Fruit fly (Drosophila melanogaster) whole organism, embryonic: ENCODE data around the gene Plap.

Experiments
- Antp ChIP-seq: fragments of 200-800 bp; sonication (Bioruptor generic); optimal IDR thresholded peaks from 3 replicates; lab custom pipeline; 2016; ENCODE audit warnings: missing biosample characterization, missing genetic modification characterization
- CG10209 ChIP-seq: fragments of 200-800 bp; sonication (Bioruptor generic); optimal IDR thresholded peaks from 3 replicates; lab custom pipeline; 2017; ENCODE audit warnings: missing biosample characterization, mild to moderate bottlenecking, missing genetic modification characterization, missing genetic modification reagents
- CG11093 ChIP-seq: fragments of 200-800 bp; sonication (Bioruptor generic); IDR thresholded peaks from 3 replicates; pipeline ENCODE4 v1.3.6; 2022; ENCODE audit warnings: missing biosample characterization, missing genetic modification characterization
- CG11247 ChIP-seq: fragments of 200-800 bp; sonication (Bioruptor generic); IDR thresholded peaks from 2 replicates; pipeline ENCODE4 v1.3.6; 2022; ENCODE audit warnings: missing biosample characterization, missing genetic modification characterization
- CG12744 ChIP-seq: fragments of 200-800 bp; sonication (Bioruptor generic); optimal IDR thresholded peaks from 2 replicates; lab custom pipeline; 2016; ENCODE audit warnings: missing biosample characterization, missing genetic modification characterization
- CG12942 ChIP-seq: fragments of 200-800 bp; sonication (Bioruptor generic); optimal IDR thresholded peaks from 3 replicates; lab custom pipeline; 2016; ENCODE audit warnings: missing biosample characterization, missing genetic modification characterization
- CG15514 ChIP-seq: fragments of 200-800 bp; sonication (Bioruptor generic); optimal IDR thresholded peaks from 3 replicates; lab custom pipeline; 2017; ENCODE audit warnings: missing biosample characterization, missing genetic modification characterization, mild to moderate bottlenecking, moderate library complexity, missing genetic modification reagents
- CG15601 ChIP-seq: fragments of 200-800 bp; sonication (Bioruptor generic); optimal IDR thresholded peaks from 3 replicates; lab custom pipeline; 2019; ENCODE audit warnings: missing biosample characterization, mild to moderate bottlenecking, missing genetic modification characterization, moderate library complexity
- CG18599 ChIP-seq: fragments of 200-800 bp; sonication (Bioruptor generic); optimal IDR thresholded peaks from 3 replicates; lab custom pipeline; 2017; ENCODE audit warnings: missing biosample characterization, missing genetic modification characterization, mild to moderate bottlenecking, moderate library complexity, missing genetic modification reagents
- CG2678 ChIP-seq: fragments of 200-800 bp; sonication (Bioruptor generic); optimal IDR thresholded peaks from 3 replicates; lab custom pipeline; 2019; ENCODE audit warnings: missing biosample characterization, mild to moderate bottlenecking, missing genetic modification characterization, moderate library complexity
- CG32767 ChIP-seq: fragments of 200-800 bp; sonication (Bioruptor generic); IDR thresholded peaks from 2 replicates; pipeline ENCODE4 v1.3.6; 2022; ENCODE audit warnings: missing biosample characterization, missing genetic modification characterization
- CG3281 ChIP-seq: fragments of 200-800 bp; sonication (Bioruptor generic); optimal IDR thresholded peaks from 3 replicates; lab custom pipeline; 2017; ENCODE audit warnings: missing biosample characterization, mild to moderate bottlenecking, missing genetic modification characterization
- CG3847 ChIP-seq: fragments of 200-800 bp; sonication (Bioruptor generic); IDR thresholded peaks from 2 replicates; pipeline ENCODE4 v1.3.6; 2022; ENCODE audit warnings: missing biosample characterization, missing genetic modification characterization
- CG6683 ChIP-seq: fragments of 200-800 bp; sonication (Bioruptor generic); optimal IDR thresholded peaks from 2 replicates; lab custom pipeline; 2017; ENCODE audit warnings: missing biosample characterization, mild to moderate bottlenecking, missing genetic modification characterization, missing genetic modification reagents
- CG7357 ChIP-seq: fragments of 200-800 bp; sonication (Bioruptor generic); IDR thresholded peaks from 3 replicates; pipeline ENCODE4 v1.3.6; 2022; ENCODE audit warnings: missing biosample characterization, missing genetic modification characterization
- CG7556 ChIP-seq: fragments of 200-800 bp; sonication (Bioruptor generic); optimal IDR thresholded peaks from 2 replicates; lab custom pipeline; 2017; ENCODE audit warnings: missing biosample characterization, mild to moderate bottlenecking, missing genetic modification characterization
- CG9932 ChIP-seq: fragments of 200-800 bp; sonication (Bioruptor generic); IDR thresholded peaks from 2 replicates; pipeline ENCODE4 v1.3.6; 2022; ENCODE audit warnings: missing biosample characterization, missing genetic modification characterization
- CHES-1-like ChIP-seq: fragments of 200-800 bp; sonication (Bioruptor generic); optimal IDR thresholded peaks from 2 replicates; lab custom pipeline; 2016; ENCODE audit warnings: missing biosample characterization, missing genetic modification characterization
- Camta ChIP-seq: fragments of 200-800 bp; sonication (Bioruptor generic); optimal IDR thresholded peaks from 2 replicates; lab custom pipeline; 2016; ENCODE audit warnings: missing biosample characterization, missing genetic modification characterization
- Dad ChIP-seq: fragments of 200-800 bp; sonication (Bioruptor generic); optimal IDR thresholded peaks from 3 replicates; lab custom pipeline; 2016; ENCODE audit warnings: missing biosample characterization, missing genetic modification characterization
- Doc2 ChIP-seq: fragments of 200-800 bp; sonication (Bioruptor generic); IDR thresholded peaks from 2 replicates; pipeline ENCODE4 v1.3.6; 2022; ENCODE audit warnings: missing biosample characterization, missing genetic modification characterization
- Drgx ChIP-seq: fragments of 200-800 bp; sonication (Bioruptor generic); IDR thresholded peaks from 2 replicates; pipeline ENCODE4 v1.3.6; 2022; ENCODE audit warnings: missing biosample characterization, missing genetic modification characterization
- Ets65A ChIP-seq: fragments of 200-800 bp; sonication (Bioruptor generic); peaks from one replicate; lab custom pipeline; 2016; ENCODE audit warnings: missing biosample characterization, missing genetic modification characterization
- Fer3 ChIP-seq: fragments of 200-800 bp; sonication (Bioruptor generic); optimal IDR thresholded peaks from 2 replicates; lab custom pipeline; 2018; ENCODE audit warnings: missing biosample characterization, mild to moderate bottlenecking, missing genetic modification characterization, moderate library complexity
- Hr3 ChIP-seq: fragments of 200-800 bp; sonication (Bioruptor generic); optimal IDR thresholded peaks from 3 replicates; lab custom pipeline; 2016; ENCODE audit warnings: missing biosample characterization, missing genetic modification characterization
- Meics ChIP-seq: fragments of 200-800 bp; sonication (Bioruptor generic); optimal IDR thresholded peaks from 2 replicates; lab custom pipeline; 2017; ENCODE audit warnings: missing biosample characterization, mild to moderate bottlenecking, missing genetic modification characterization
- Mrtf ChIP-seq: fragments of 200-800 bp; sonication (Bioruptor generic); IDR thresholded peaks from 3 replicates; pipeline ENCODE4 v1.3.6; 2022; ENCODE audit warnings: missing biosample characterization, missing genetic modification characterization
- Poxn ChIP-seq: fragments of 200-800 bp; sonication (Bioruptor generic); IDR thresholded peaks from 2 replicates; pipeline ENCODE4 v1.3.6; 2022; ENCODE audit warnings: missing biosample characterization, missing genetic modification characterization
- Rx ChIP-seq: fragments of 200-800 bp; sonication (Bioruptor generic); IDR thresholded peaks from 2 replicates; pipeline ENCODE4 v1.3.6; 2022; ENCODE audit warnings: missing biosample characterization, missing genetic modification characterization
- Taf1 ChIP-seq: fragments of 200-800 bp; sonication (Bioruptor generic); IDR thresholded peaks from 2 replicates; pipeline ENCODE4 v1.3.6; 2022; ENCODE audit warnings: missing biosample characterization, missing genetic modification characterization
- al ChIP-seq: fragments of 200-800 bp; sonication (Bioruptor generic); IDR thresholded peaks from 2 replicates; pipeline ENCODE4 v1.3.6; 2022; ENCODE audit warnings: missing biosample characterization, missing genetic modification characterization
- az2 ChIP-seq: fragments of 200-800 bp; sonication (Bioruptor generic); optimal IDR thresholded peaks from 3 replicates; lab custom pipeline; 2016; ENCODE audit warnings: missing biosample characterization, missing genetic modification characterization
- ci ChIP-seq: fragments of 200-800 bp; sonication (Bioruptor generic); IDR thresholded peaks from 3 replicates; pipeline ENCODE4 v1.3.6; 2022; ENCODE audit warnings: missing biosample characterization, missing genetic modification characterization
- dpn ChIP-seq, 2 experiments: fragments of 200-800 bp; sonication (Bioruptor generic); optimal IDR thresholded peaks; 3 replicates each; lab custom pipeline; 2016; ENCODE audit warnings: missing biosample characterization in 2 of 2, missing genetic modification characterization in 2 of 2
- dysf ChIP-seq: fragments of 200-800 bp; sonication (Bioruptor generic); IDR thresholded peaks from 3 replicates; pipeline ENCODE4 v1.3.6; 2022; ENCODE audit warnings: missing biosample characterization, missing genetic modification characterization
- eve ChIP-seq, 2 experiments: fragments of >200 bp; optimal IDR thresholded peaks; 2 replicates each; lab custom pipeline; 2017; ENCODE audit warnings: missing biosample characterization in 2 of 2, missing genetic modification characterization in 2 of 2
- klu ChIP-seq: fragments of 200-800 bp; sonication (Bioruptor generic); IDR thresholded peaks from 2 replicates; pipeline ENCODE4 v1.3.6; 2022; ENCODE audit warnings: missing biosample characterization, missing genetic modification characterization
- kni ChIP-seq: fragments of 200-800 bp; sonication (Bioruptor generic); optimal IDR thresholded peaks from 3 replicates; lab custom pipeline; 2017; ENCODE audit warnings: mild to moderate bottlenecking, missing biosample characterization, missing genetic modification reagents, missing genetic modification characterization
- lab ChIP-seq: fragments of 200-800 bp; sonication (Bioruptor generic); optimal IDR thresholded peaks from 3 replicates; lab custom pipeline; 2017; ENCODE audit warnings: missing biosample characterization, missing genetic modification characterization, mild to moderate bottlenecking, moderate library complexity, missing genetic modification reagents
- lbe ChIP-seq: fragments of 200-800 bp; sonication (Bioruptor generic); optimal IDR thresholded peaks from 2 replicates; lab custom pipeline; 2016; ENCODE audit warnings: missing biosample characterization, mild to moderate bottlenecking, missing genetic modification characterization
- lov ChIP-seq, 2 experiments: fragments of 200-800 bp in 1 of 2; fragments of >200 bp in 1 of 2; sonication (Bioruptor generic) in 1 of 2; IDR thresholded peaks in 1 of 2; optimal IDR thresholded peaks in 1 of 2; 2 replicates in 1 of 2; 3 replicates in 1 of 2; pipeline versions ENCODE4 v1.3.6 to Lab custom; 2017 to 2022; ENCODE audit warnings: missing biosample characterization in 1 of 2, missing genetic modification characterization in 1 of 2
- pan ChIP-seq, 4 experiments: fragments of >200 bp in 3 of 4; fragments of 200-800 bp in 1 of 4; sonication (Bioruptor generic) in 1 of 4; optimal IDR thresholded peaks in 3 of 4; IDR thresholded peaks in 1 of 4; 2 replicates each; pipeline versions ENCODE4 v1.3.6 to Lab custom; 2017 to 2022; ENCODE audit warnings: missing biosample characterization in 2 of 4, missing genetic modification characterization in 2 of 4, mixed read lengths in 1 of 4
- ranshi ChIP-seq: fragments of 200-800 bp; sonication (Bioruptor generic); IDR thresholded peaks from 2 replicates; pipeline ENCODE4 v1.3.6; 2022; ENCODE audit warnings: missing biosample characterization, missing genetic modification characterization
- rib ChIP-seq: fragments of 200-800 bp; sonication (Bioruptor generic); IDR thresholded peaks from 2 replicates; pipeline ENCODE4 v1.3.6; 2022; ENCODE audit warnings: missing biosample characterization, missing genetic modification characterization
- slbo ChIP-seq: fragments of 200-800 bp; sonication (Bioruptor generic); IDR thresholded peaks from 2 replicates; pipeline ENCODE4 v1.3.6; 2022; ENCODE audit warnings: missing biosample characterization, missing genetic modification characterization
- sug ChIP-seq: fragments of 200-800 bp; optimal IDR thresholded peaks from 2 replicates; lab custom pipeline; 2019; ENCODE audit warnings: missing biosample characterization, mild to moderate bottlenecking, missing genetic modification characterization, moderate library complexity
- tap ChIP-seq: fragments of 200-800 bp; optimal IDR thresholded peaks from 3 replicates; lab custom pipeline; 2019; ENCODE audit warnings: missing biosample characterization, mild to moderate bottlenecking, missing genetic modification characterization, moderate library complexity
- tup ChIP-seq: fragments of 200-800 bp; sonication (Bioruptor generic); optimal IDR thresholded peaks from 2 replicates; lab custom pipeline; 2016; ENCODE audit warnings: missing biosample characterization, mild to moderate bottlenecking, missing genetic modification characterization, moderate library complexity
- wdn ChIP-seq: fragments of 200-800 bp; sonication (Bioruptor generic); IDR thresholded peaks from 2 replicates; pipeline ENCODE4 v1.3.6; 2022; ENCODE audit warnings: missing biosample characterization, missing genetic modification characterization
- zfh1 ChIP-seq: fragments of 200-800 bp; sonication (Bioruptor generic); IDR thresholded peaks from 3 replicates; pipeline ENCODE4 v1.3.6; 2022; ENCODE audit warnings: missing biosample characterization, missing genetic modification characterization

Gene Plap

DNA sequence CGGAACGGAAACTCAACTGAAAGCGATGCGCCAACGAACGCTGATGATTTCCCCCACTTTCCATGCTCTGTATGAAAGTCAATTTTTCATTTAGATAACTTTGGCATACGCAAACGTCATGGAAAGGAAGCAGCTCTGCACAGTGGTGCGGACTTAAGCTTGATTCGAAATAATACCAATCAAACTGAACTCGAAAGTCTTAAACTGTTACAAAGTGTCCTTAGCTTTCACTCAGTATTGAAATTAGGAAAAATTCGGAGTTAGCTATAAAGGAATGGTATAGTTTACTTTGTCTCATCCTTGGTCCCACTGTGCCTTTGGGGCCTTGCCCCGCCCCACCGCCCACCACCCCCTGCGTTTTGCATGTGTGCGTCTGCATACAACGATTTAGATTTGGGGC is 37.3 kb upstream of the Plap start (continued):
- TF ChIP-seq pan (optimal IDR thresholded peaks at IDR 0.05; lab: Kevin White, UChicago) (no peak), pan (GFP tag; optimal IDR thresholded peaks at IDR 0.05 in 1 of 2, IDR thresholded peaks at IDR 0.05 in 1 of 2) (peak in 1 of 2 experiments; percentile 76), CG10209 (GFP tag; lab: Kevin White, UChicago) (peak; percentile 54), al (GFP tag; lab: Robert Waterston, UW) (no peak), Poxn (GFP tag; lab: Robert Waterston, UW) (peak; percentile 9; the same call in 1 of the 2 replicates), Antp (GFP tag; lab: Kevin White, UChicago) (peak; percentile 15), CG32767 (GFP tag; lab: Robert Waterston, UW) (peak; percentile 62), Rx (GFP tag; lab: Robert Waterston, UW) (peak; percentile 72), ci (GFP tag; lab: Robert Waterston, UW) (peak; percentile 81), CG18599 (peak; percentile 77), Dad (GFP tag; lab: Kevin White, UChicago) (peak; percentile 10), slbo (peak; percentile 85), CG7556 (GFP tag; lab: Kevin White, UChicago) (peak; percentile 69), lab (GFP tag; lab: Kevin White, UChicago) (peak; percentile 79), CG12942 (GFP tag; lab: Kevin White, UChicago) (peak; percentile 10), Drgx (GFP tag; lab: Robert Waterston, UW) (no peak), az2 (no peak), Fer3 (tag; lab: Kevin White, UChicago) (peak; percentile 47), lbe (GFP tag; lab: Kevin White, UChicago) (no peak), rib (GFP tag; lab: Robert Waterston, UW) (0 out of 2 replicates have a peak, but pooled peaks have one; percentile 40), Mrtf (GFP tag; lab: Robert Waterston, UW) (peak; percentile 42; the same call in 1 of the 3 replicates), eve (GFP tag; optimal IDR thresholded peaks at IDR 0.05; lab: Kevin White, UChicago) (peak in 1 of 2 experiments; percentile 67), CG6683 (GFP tag; lab: Kevin White, UChicago) (no peak), tup (no peak), dpn (GFP tag; optimal IDR thresholded peaks at IDR 0.05; lab: Kevin White, UChicago) (peak; percentile 16 to 50), CG7357 (GFP tag; lab: Robert Waterston, UW) (peak; percentile 52; the same call in 1 of the 3 replicates), dysf (GFP tag; lab: Robert Waterston, UW) (peak; percentile 73), sug (tag; lab: Kevin White, UChicago) (peak; percentile 36), CG15514 (peak; percentile 50), Meics (GFP tag; lab: Kevin White, UChicago) (peak; percentile 55), kni (no peak), CG11247 (GFP tag; lab: Robert Waterston, UW) (peak; percentile 45; the same call in 1 of the 2 replicates), CG9932 (GFP tag; lab: Robert Waterston, UW) (peak; percentile 72), Camta (GFP tag; lab: Kevin White, UChicago) (no peak), ranshi (GFP tag; lab: Robert Waterston, UW) (peak; percentile 60), klu (GFP tag; lab: Robert Waterston, UW) (no peak), Doc2 (peak; percentile 23; the same call in 1 of the 2 replicates), CG11093 (GFP tag; lab: Robert Waterston, UW) (peak; percentile 51; the same call in 1 of the 3 replicates), Ets65A (GFP tag; lab: Kevin White, UChicago) (peak; percentile 82), CG3847 (GFP tag; lab: Robert Waterston, UW) (peak; percentile 57; the same call in 1 of the 2 replicates), wdn (peak; percentile 62), CG12744 (GFP tag; lab: Kevin White, UChicago) (no peak), lov (optimal IDR thresholded peaks at IDR 0.05; lab: Kevin White, UChicago) (no peak), lov (GFP tag; IDR thresholded peaks at IDR 0.05; lab: Robert Waterston, UW) (0 out of 3 replicates have a peak, but pooled peaks have one; percentile 25), CG2678 (tag; lab: Kevin White, UChicago) (peak; percentile 60), Hr3 (GFP tag; lab: Kevin White, UChicago) (peak; percentile 18), CG15601 (peak; percentile 2), CHES-1-like (GFP tag; lab: Kevin White, UChicago) (peak; percentile 7), Taf1 (peak; percentile 64), tap (tag; lab: Kevin White, UChicago) (peak; percentile 28), CG3281 (GFP tag; lab: Kevin White, UChicago) (peak; percentile 55), zfh1 (GFP tag; lab: Robert Waterston, UW) (peak; percentile 50; the same call in 2 of the 3 replicates)
